Fruit fly (Drosophila melanogaster) whole organism, embryonic: Measurements from ENCODE around the gene CG5107.

ENCODE experiments used
- Abd-B ChIP-seq: fragments of 200-800 bp; sonication (Bioruptor generic); optimal IDR thresholded peaks from 2 replicates; lab custom pipeline; 2018; ENCODE audit warnings: missing biosample characterization, mild to moderate bottlenecking, missing genetic modification characterization, moderate library complexity
- Adf1 ChIP-seq: fragments of 200-800 bp; sonication (Bioruptor generic); IDR thresholded peaks from 2 replicates; pipeline ENCODE4 v1.3.6; 2022; ENCODE audit warnings: missing biosample characterization, missing genetic modification characterization
- Asciz ChIP-seq: fragments of 200-800 bp; sonication (Bioruptor generic); optimal IDR thresholded peaks from 2 replicates; lab custom pipeline; 2017; ENCODE audit warnings: missing biosample characterization, mild to moderate bottlenecking, missing genetic modification characterization, missing genetic modification reagents
- Bgb ChIP-seq: fragments of 200-800 bp; sonication (Bioruptor generic); IDR thresholded peaks from 2 replicates; pipeline ENCODE4 v1.3.6; 2022; ENCODE audit warnings: missing biosample characterization, missing genetic modification characterization; ENCODE audit not compliant: partially characterized antibody
- CG1024 ChIP-seq: fragments of 200-800 bp; sonication (Bioruptor generic); IDR thresholded peaks from 2 replicates; pipeline ENCODE4 v1.3.6; 2022; ENCODE audit warnings: missing biosample characterization, missing genetic modification characterization
- CG10979 ChIP-seq: fragments of 200-800 bp; sonication (Bioruptor generic); optimal IDR thresholded peaks from 2 replicates; lab custom pipeline; 2018; ENCODE audit warnings: missing biosample characterization, mild to moderate bottlenecking, missing genetic modification characterization, moderate library complexity
- CG14710 ChIP-seq: fragments of 200-800 bp; sonication (Bioruptor generic); optimal IDR thresholded peaks from 3 replicates; lab custom pipeline; 2019; ENCODE audit warnings: missing biosample characterization, mild to moderate bottlenecking, missing genetic modification characterization, moderate library complexity
- CG16815 ChIP-seq: fragments of 200-800 bp; sonication (Bioruptor generic); optimal IDR thresholded peaks from 3 replicates; lab custom pipeline; 2017; ENCODE audit warnings: missing biosample characterization, mild to moderate bottlenecking, missing genetic modification characterization
- CG2129 ChIP-seq: fragments of 200-800 bp; sonication (Bioruptor generic); IDR thresholded peaks from 2 replicates; pipeline ENCODE4 v1.3.6; 2022; ENCODE audit warnings: missing biosample characterization, missing genetic modification characterization; ENCODE audit not compliant: partially characterized antibody
- CG2678 ChIP-seq: fragments of 200-800 bp; sonication (Bioruptor generic); optimal IDR thresholded peaks from 3 replicates; lab custom pipeline; 2019; ENCODE audit warnings: missing biosample characterization, mild to moderate bottlenecking, missing genetic modification characterization, moderate library complexity
- CG2875 ChIP-seq: fragments of 200-800 bp; sonication (Bioruptor generic); optimal IDR thresholded peaks from 2 replicates; lab custom pipeline; 2017; ENCODE audit warnings: missing biosample characterization, mild to moderate bottlenecking, missing genetic modification characterization, missing genetic modification reagents
- CG30020 ChIP-seq: fragments of 200-800 bp; optimal IDR thresholded peaks from 2 replicates; lab custom pipeline; 2019; ENCODE audit warnings: missing biosample characterization, mild to moderate bottlenecking, missing genetic modification characterization, moderate library complexity
- CG30431 ChIP-seq: fragments of 200-800 bp; sonication (Bioruptor generic); optimal IDR thresholded peaks from 2 replicates; lab custom pipeline; 2017; ENCODE audit warnings: missing biosample characterization, missing genetic modification characterization
- CG32767 ChIP-seq: fragments of 200-800 bp; sonication (Bioruptor generic); IDR thresholded peaks from 2 replicates; pipeline ENCODE4 v1.3.6; 2022; ENCODE audit warnings: missing biosample characterization, missing genetic modification characterization
- CG3281 ChIP-seq: fragments of 200-800 bp; sonication (Bioruptor generic); optimal IDR thresholded peaks from 3 replicates; lab custom pipeline; 2017; ENCODE audit warnings: missing biosample characterization, mild to moderate bottlenecking, missing genetic modification characterization
- CG43689 ChIP-seq: fragments of 200-800 bp; sonication (Bioruptor generic); IDR thresholded peaks from 2 replicates; pipeline ENCODE4 v1.3.6; 2022; ENCODE audit warnings: missing biosample characterization, missing genetic modification characterization
- CG5180 ChIP-seq: fragments of 200-800 bp; sonication (Bioruptor generic); optimal IDR thresholded peaks from 3 replicates; lab custom pipeline; 2017; ENCODE audit warnings: missing biosample characterization, missing genetic modification characterization, mild to moderate bottlenecking, moderate library complexity, missing genetic modification reagents
- CG6683 ChIP-seq: fragments of 200-800 bp; sonication (Bioruptor generic); optimal IDR thresholded peaks from 2 replicates; lab custom pipeline; 2017; ENCODE audit warnings: missing biosample characterization, mild to moderate bottlenecking, missing genetic modification characterization, missing genetic modification reagents
- CG8924 ChIP-seq: fragments of 200-800 bp; optimal IDR thresholded peaks from 3 replicates; lab custom pipeline; 2019; ENCODE audit warnings: missing biosample characterization, mild to moderate bottlenecking, missing genetic modification characterization, moderate library complexity
- CG9437 ChIP-seq: fragments of 200-800 bp; sonication (Bioruptor generic); optimal IDR thresholded peaks from 2 replicates; lab custom pipeline; 2018; ENCODE audit warnings: missing biosample characterization, mild to moderate bottlenecking, missing genetic modification characterization
- Elba2 ChIP-seq: fragments of 200-800 bp; sonication (Bioruptor generic); optimal IDR thresholded peaks from 3 replicates; lab custom pipeline; 2016; ENCODE audit warnings: missing biosample characterization, missing genetic modification characterization
- Fer1 ChIP-seq: fragments of 200-800 bp; sonication (Bioruptor generic); optimal IDR thresholded peaks from 2 replicates; lab custom pipeline; 2017; ENCODE audit warnings: missing biosample characterization, mild to moderate bottlenecking, missing genetic modification characterization
- Fer2 ChIP-seq: fragments of 200-800 bp; sonication (Bioruptor generic); optimal IDR thresholded peaks from 2 replicates; lab custom pipeline; 2018; ENCODE audit warnings: missing biosample characterization, mild to moderate bottlenecking, missing genetic modification characterization, moderate library complexity
- HHEX ChIP-seq: fragments of 200-800 bp; sonication (Bioruptor generic); optimal IDR thresholded peaks from 3 replicates; lab custom pipeline; 2017; ENCODE audit warnings: missing biosample characterization, mild to moderate bottlenecking, missing genetic modification characterization, missing genetic modification reagents
- HLH3B ChIP-seq: fragments of 200-800 bp; sonication (Bioruptor generic); IDR thresholded peaks from 2 replicates; pipeline ENCODE4 v1.3.6; 2022; ENCODE audit warnings: missing biosample characterization, missing genetic modification characterization
- Myb ChIP-seq: fragments of 200-800 bp; sonication (Bioruptor generic); optimal IDR thresholded peaks from 2 replicates; lab custom pipeline; 2016; ENCODE audit warnings: missing biosample characterization, missing genetic modification characterization
- Optix ChIP-seq: fragments of 200-800 bp; sonication (Bioruptor generic); IDR thresholded peaks from 3 replicates; pipeline ENCODE4 v1.3.6; 2022; ENCODE audit warnings: missing biosample characterization, missing genetic modification characterization
- Sox102F ChIP-seq: fragments of 200-800 bp; sonication (Bioruptor generic); optimal IDR thresholded peaks from 2 replicates; lab custom pipeline; 2018; ENCODE audit warnings: missing biosample characterization, mild to moderate bottlenecking, missing genetic modification characterization, moderate library complexity
- az2 ChIP-seq: fragments of 200-800 bp; sonication (Bioruptor generic); optimal IDR thresholded peaks from 3 replicates; lab custom pipeline; 2016; ENCODE audit warnings: missing biosample characterization, missing genetic modification characterization
- chif ChIP-seq, 2 experiments: fragments of 200-800 bp; sonication (Bioruptor generic); optimal IDR thresholded peaks; 3 replicates each; lab custom pipeline; 2016; ENCODE audit warnings: missing biosample characterization in 2 of 2, missing genetic modification characterization in 2 of 2
- crc ChIP-seq: fragments of 200-800 bp; sonication (Bioruptor generic); optimal IDR thresholded peaks from 2 replicates; lab custom pipeline; 2016; ENCODE audit warnings: missing biosample characterization, missing genetic modification characterization
- dysf ChIP-seq: fragments of 200-800 bp; sonication (Bioruptor generic); IDR thresholded peaks from 3 replicates; pipeline ENCODE4 v1.3.6; 2022; ENCODE audit warnings: missing biosample characterization, missing genetic modification characterization
- eve ChIP-seq, 2 experiments: fragments of >200 bp; optimal IDR thresholded peaks; 2 replicates each; lab custom pipeline; 2017; ENCODE audit warnings: missing biosample characterization in 2 of 2, missing genetic modification characterization in 2 of 2
- hb ChIP-seq: fragments of 200-800 bp; sonication (Bioruptor generic); IDR thresholded peaks from 3 replicates; pipeline ENCODE4 v1.3.6; 2022; ENCODE audit warnings: missing biosample characterization, missing genetic modification characterization; ENCODE audit not compliant: partially characterized antibody
- insv ChIP-seq, 2 experiments: fragments of 200-800 bp; sonication (Bioruptor generic); optimal IDR thresholded peaks; 3 replicates each; lab custom pipeline; 2016 to 2018; ENCODE audit warnings: missing biosample characterization in 2 of 2, missing genetic modification characterization in 2 of 2
- kni ChIP-seq: fragments of 200-800 bp; sonication (Bioruptor generic); optimal IDR thresholded peaks from 3 replicates; lab custom pipeline; 2017; ENCODE audit warnings: mild to moderate bottlenecking, missing biosample characterization, missing genetic modification reagents, missing genetic modification characterization
- lab ChIP-seq: fragments of 200-800 bp; sonication (Bioruptor generic); optimal IDR thresholded peaks from 3 replicates; lab custom pipeline; 2017; ENCODE audit warnings: missing biosample characterization, missing genetic modification characterization, mild to moderate bottlenecking, moderate library complexity, missing genetic modification reagents
- org-1 ChIP-seq: fragments of 200-800 bp; sonication (Bioruptor generic); optimal IDR thresholded peaks from 2 replicates; lab custom pipeline; 2017; ENCODE audit warnings: missing biosample characterization, missing genetic modification characterization
- peb ChIP-seq: fragments of 200-800 bp; sonication (Bioruptor generic); IDR thresholded peaks from 2 replicates; pipeline ENCODE4 v1.3.6; 2022; ENCODE audit warnings: missing biosample characterization, missing genetic modification characterization
- phol ChIP-seq: fragments of 200-800 bp; sonication (Bioruptor generic); optimal IDR thresholded peaks from 3 replicates; lab custom pipeline; 2018; ENCODE audit warnings: missing biosample characterization, mild to moderate bottlenecking, missing genetic modification characterization, moderate library complexity
- ro ChIP-seq: fragments of 200-800 bp; sonication (Bioruptor generic); IDR thresholded peaks from 2 replicates; pipeline ENCODE4 v1.3.6; 2022; ENCODE audit warnings: missing biosample characterization, missing genetic modification characterization
- sima ChIP-seq: fragments of 200-800 bp; sonication (Bioruptor generic); optimal IDR thresholded peaks from 2 replicates; lab custom pipeline; 2016; ENCODE audit warnings: missing biosample characterization, missing genetic modification characterization
- ssp ChIP-seq: fragments of 200-800 bp; sonication (Bioruptor generic); IDR thresholded peaks from 2 replicates; pipeline ENCODE4 v1.3.6; 2022; ENCODE audit warnings: missing biosample characterization, missing genetic modification characterization
- sug ChIP-seq: fragments of 200-800 bp; optimal IDR thresholded peaks from 2 replicates; lab custom pipeline; 2019; ENCODE audit warnings: missing biosample characterization, mild to moderate bottlenecking, missing genetic modification characterization, moderate library complexity
- tap ChIP-seq: fragments of 200-800 bp; optimal IDR thresholded peaks from 3 replicates; lab custom pipeline; 2019; ENCODE audit warnings: missing biosample characterization, mild to moderate bottlenecking, missing genetic modification characterization, moderate library complexity
- tll ChIP-seq, 2 experiments: fragments of 200-800 bp in 1 of 2; fragments of >200 bp in 1 of 2; sonication (Bioruptor generic) in 1 of 2; optimal IDR thresholded peaks; 2 replicates each; lab custom pipeline; 2017 to 2019; ENCODE audit warnings: missing biosample characterization in 2 of 2, missing genetic modification characterization in 2 of 2, mild to moderate bottlenecking in 1 of 2, moderate library complexity in 1 of 2
- tx ChIP-seq: fragments of 200-800 bp; sonication (Bioruptor generic); optimal IDR thresholded peaks from 2 replicates; lab custom pipeline; 2016; ENCODE audit warnings: missing biosample characterization, missing genetic modification characterization
- usp ChIP-seq: fragments of >200 bp; optimal IDR thresholded peaks from 2 replicates; lab custom pipeline; 2017; ENCODE audit warnings: missing biosample characterization, missing genetic modification characterization
- zfh1 ChIP-seq: fragments of 200-800 bp; sonication (Bioruptor generic); IDR thresholded peaks from 3 replicates; pipeline ENCODE4 v1.3.6; 2022; ENCODE audit warnings: missing biosample characterization, missing genetic modification characterization
- zfh2 ChIP-seq: fragments of 200-800 bp; sonication (Bioruptor generic); optimal IDR thresholded peaks from 2 replicates; lab custom pipeline; 2016; ENCODE audit warnings: missing biosample characterization, missing genetic modification characterization

CG5107 gene

DNA sequence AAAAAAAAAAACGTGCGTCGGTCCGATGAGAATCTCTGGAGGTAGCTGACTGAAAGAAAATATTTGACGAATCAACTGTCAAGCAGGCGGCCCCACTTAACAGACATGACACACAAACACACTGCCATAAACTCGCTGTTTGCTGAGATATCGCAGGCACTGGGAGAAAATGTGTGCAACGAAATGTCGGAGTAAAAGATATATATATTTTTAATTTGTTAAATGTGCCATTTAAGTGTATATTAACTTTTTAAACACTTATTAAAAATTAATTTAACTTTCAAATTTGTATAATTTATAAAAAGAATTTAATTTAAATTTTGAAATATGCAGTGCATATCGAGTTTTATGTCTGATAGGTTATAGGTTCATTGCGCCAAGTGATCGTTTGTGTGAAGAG, 15.9 kb upstream of the CG5107 start (continued):
- peak; percentile 46 for TF ChIP-seq HHEX (GFP tag; lab: Kevin White, UChicago)
- TF ChIP-seq Elba2 (GFP tag; lab: Kevin White, UChicago) = no peak
- TF ChIP-seq sima = no peak
- TF ChIP-seq zfh2 (GFP tag; lab: Kevin White, UChicago) = no peak
- peak; percentile 60 for TF ChIP-seq Fer1
- TF ChIP-seq sug (tag; lab: Kevin White, UChicago) = no peak
- TF ChIP-seq Fer2 = no peak
- no peak for TF ChIP-seq Myb (GFP tag; lab: Kevin White, UChicago)
- TF ChIP-seq eve (GFP tag; optimal IDR thresholded peaks at IDR 0.05; lab: Kevin White, UChicago) = no peak
- peak; percentile 56 for TF ChIP-seq Sox102F (GFP tag; lab: Kevin White, UChicago)
- TF ChIP-seq org-1 = peak; percentile 35
- TF ChIP-seq lab = peak; percentile 72
- TF ChIP-seq CG2129 (GFP tag; lab: Robert Waterston, UW) = no peak
- peak; percentile 68 for TF ChIP-seq CG2875 (GFP tag; lab: Kevin White, UChicago)
- TF ChIP-seq zfh1 (GFP tag; lab: Robert Waterston, UW) = peak; percentile 44; the same call in 1 of the 3 replicates
- peak; percentile 69 for TF ChIP-seq phol
- peak; percentile 34 for TF ChIP-seq tap (tag; lab: Kevin White, UChicago)
- no peak for TF ChIP-seq Adf1
- TF ChIP-seq usp (GFP tag; lab: Kevin White, UChicago) = no peak
- TF ChIP-seq CG5180 = no peak
- TF ChIP-seq HLH3B = peak; percentile 52; the same call in 1 of the 2 replicates
- peak; percentile 68 for TF ChIP-seq CG8924 (tag; lab: Kevin White, UChicago)
- peak; percentile 51 for TF ChIP-seq Abd-B
- TF ChIP-seq hb (GFP tag; lab: Robert Waterston, UW) = no peak
- peak; percentile 33 for TF ChIP-seq az2
- peak; percentile 67 for TF ChIP-seq CG10979 (tag; lab: Kevin White, UChicago)
- TF ChIP-seq dysf (GFP tag; lab: Robert Waterston, UW) = peak; percentile 57; the same call in 2 of the 3 replicates
- TF ChIP-seq CG30020 (tag; lab: Kevin White, UChicago) = no peak
- peak; percentile 67 for TF ChIP-seq Asciz (GFP tag; lab: Kevin White, UChicago)
- no peak for TF ChIP-seq peb
- peak; percentile 33 for TF ChIP-seq kni (GFP tag; lab: Kevin White, UChicago)
- no peak for TF ChIP-seq CG6683
- TF ChIP-seq Optix (GFP tag; lab: Robert Waterston, UW) = no peak
- no peak for TF ChIP-seq Bgb (GFP tag; lab: Robert Waterston, UW)
- peak; percentile 62 for TF ChIP-seq CG2678 (tag; lab: Kevin White, UChicago)
- TF ChIP-seq tx = no peak
- TF ChIP-seq CG3281 (GFP tag; lab: Kevin White, UChicago) = peak; percentile 58
- no peak for TF ChIP-seq CG16815 (GFP tag; lab: Kevin White, UChicago)
- 0 out of 2 replicates have a peak, but pooled peaks have one; percentile 24 for TF ChIP-seq CG1024 (GFP tag; lab: Robert Waterston, UW)
- no peak for TF ChIP-seq crc (GFP tag; lab: Kevin White, UChicago)
- peak; percentile 12; the same call in 1 of the 2 replicates for TF ChIP-seq ro
- 0 out of 2 replicates have a peak, but pooled peaks have one; percentile 54 for TF ChIP-seq CG43689 (GFP tag; lab: Robert Waterston, UW)
- TF ChIP-seq chif (GFP tag; optimal IDR thresholded peaks at IDR 0.05; lab: Kevin White, UChicago) = no peak
- no peak for TF ChIP-seq insv (GFP tag; optimal IDR thresholded peaks at IDR 0.05; lab: Kevin White, UChicago)
- TF ChIP-seq CG9437 = no peak
- peak; percentile 26; the same call in 1 of the 2 replicates for TF ChIP-seq ssp (GFP tag; lab: Robert Waterston, UW)
- peak; percentile 69 for TF ChIP-seq CG14710 (tag; lab: Kevin White, UChicago)
- no peak for TF ChIP-seq tll (GFP tag; optimal IDR thresholded peaks at IDR 0.05; lab: Kevin White, UChicago)
- no peak for TF ChIP-seq CG30431 (GFP tag; lab: Kevin White, UChicago)
- no peak for TF ChIP-seq CG32767 (GFP tag; lab: Robert Waterston, UW)
